Worm (Caenorhabditis elegans) whole organism, mixed stage, embryonic: ENCODE results near the gene C52A11.3.

Experiments used
- ceh-39 ChIP-seq: fragments of 150-350 bp; optimal IDR thresholded peaks from 2 replicates; lab custom pipeline; 2014; ENCODE audit warnings: missing biosample characterization, missing genetic modification characterization
- ham-2 ChIP-seq: fragments of 200-800 bp; sonication (Bioruptor generic); optimal IDR thresholded peaks from 2 replicates; lab custom pipeline; 2018; ENCODE audit warnings: mild to moderate bottlenecking, missing genetic modification characterization, missing compliant biosample characterization
- snpc-4 ChIP-seq: fragments of 150-350 bp; optimal IDR thresholded peaks from 2 replicates; lab custom pipeline; 2014; ENCODE audit warnings: missing biosample characterization, missing genetic modification characterization
- unc-39 ChIP-seq: fragments of 150-350 bp; optimal IDR thresholded peaks from 2 replicates; lab custom pipeline; 2014; ENCODE audit warnings: missing biosample characterization, missing genetic modification characterization
- zip-8 ChIP-seq: fragments of 150-350 bp; optimal IDR thresholded peaks from 2 replicates; lab custom pipeline; 2014; ENCODE audit warnings: missing biosample characterization, missing genetic modification characterization

ce11 chrII:10706038-10706437 lies 31.1 kb upstream of the C52A11.3 start:
- TF ChIP-seq ceh-39 (tag; lab: Kevin White, UChicago) (no peak), unc-39 (tag; lab: Kevin White, UChicago) (no peak), ham-2 (no peak), zip-8 (tag; lab: Kevin White, UChicago) (no peak), snpc-4 (no peak)
